Fruit fly (Drosophila melanogaster) whole organism, embryonic: ENCODE measurements around the gene Ets97D.

ENCODE experiments used
- Adf1 ChIP-seq: fragments of 200-800 bp; sonication (Bioruptor generic); IDR thresholded peaks from 2 replicates; pipeline ENCODE4 v1.3.6; 2022; ENCODE audit warnings: missing biosample characterization, missing genetic modification characterization
- Antp ChIP-seq: fragments of 200-800 bp; sonication (Bioruptor generic); optimal IDR thresholded peaks from 3 replicates; lab custom pipeline; 2016; ENCODE audit warnings: missing biosample characterization, missing genetic modification characterization
- Asciz ChIP-seq: fragments of 200-800 bp; sonication (Bioruptor generic); optimal IDR thresholded peaks from 2 replicates; lab custom pipeline; 2017; ENCODE audit warnings: missing biosample characterization, mild to moderate bottlenecking, missing genetic modification characterization, missing genetic modification reagents
- BEAF-32 ChIP-seq: fragments of 200-800 bp; sonication (Bioruptor generic); optimal IDR thresholded peaks from 3 replicates; lab custom pipeline; 2017; ENCODE audit warnings: missing biosample characterization, missing genetic modification characterization, mild to moderate bottlenecking, moderate library complexity, missing genetic modification reagents
- CG1024 ChIP-seq: fragments of 200-800 bp; sonication (Bioruptor generic); IDR thresholded peaks from 2 replicates; pipeline ENCODE4 v1.3.6; 2022; ENCODE audit warnings: missing biosample characterization, missing genetic modification characterization
- CG10543 ChIP-seq: fragments of 200-800 bp; sonication (Bioruptor generic); optimal IDR thresholded peaks from 3 replicates; lab custom pipeline; 2017; ENCODE audit warnings: missing biosample characterization, mild to moderate bottlenecking, missing genetic modification characterization, moderate library complexity
- CG12769 ChIP-seq: fragments of 200-800 bp; sonication (Bioruptor generic); optimal IDR thresholded peaks from 2 replicates; lab custom pipeline; 2019; ENCODE audit warnings: missing biosample characterization, mild to moderate bottlenecking, missing genetic modification characterization, moderate library complexity
- CG13296 ChIP-seq: fragments of 200-800 bp; sonication (Bioruptor generic); optimal IDR thresholded peaks from 3 replicates; lab custom pipeline; 2018; ENCODE audit warnings: missing biosample characterization, mild to moderate bottlenecking, missing genetic modification characterization
- CG14014 ChIP-seq: fragments of 200-800 bp; sonication (Bioruptor generic); IDR thresholded peaks from 2 replicates; pipeline ENCODE4 v1.3.6; 2022; ENCODE audit warnings: missing biosample characterization, missing genetic modification characterization
- CG15073 ChIP-seq: fragments of 200-800 bp; sonication (Bioruptor generic); optimal IDR thresholded peaks from 2 replicates; lab custom pipeline; 2016; ENCODE audit warnings: missing biosample characterization, missing genetic modification characterization
- CG15696 ChIP-seq: fragments of 200-800 bp; sonication (Bioruptor generic); optimal IDR thresholded peaks from 2 replicates; lab custom pipeline; 2019; ENCODE audit warnings: missing biosample characterization, mild to moderate bottlenecking, missing genetic modification characterization, moderate library complexity
- CG17359 ChIP-seq: fragments of 200-800 bp; sonication (Bioruptor generic); optimal IDR thresholded peaks from 3 replicates; lab custom pipeline; 2018; ENCODE audit warnings: missing biosample characterization, mild to moderate bottlenecking, missing genetic modification characterization, moderate library complexity
- CG18619 ChIP-seq: fragments of 200-800 bp; sonication (Bioruptor generic); optimal IDR thresholded peaks from 3 replicates; lab custom pipeline; 2017; ENCODE audit warnings: missing biosample characterization, mild to moderate bottlenecking, missing genetic modification characterization
- CG2875 ChIP-seq: fragments of 200-800 bp; sonication (Bioruptor generic); optimal IDR thresholded peaks from 2 replicates; lab custom pipeline; 2017; ENCODE audit warnings: missing biosample characterization, mild to moderate bottlenecking, missing genetic modification characterization, missing genetic modification reagents
- CG2889 ChIP-seq: fragments of 200-800 bp; sonication (Bioruptor generic); IDR thresholded peaks from 3 replicates; pipeline ENCODE4 v1.3.6; 2022; ENCODE audit warnings: missing biosample characterization, missing genetic modification characterization
- CG32532 ChIP-seq: fragments of 200-800 bp; sonication (Bioruptor generic); IDR thresholded peaks from 2 replicates; pipeline ENCODE4 v1.3.6; 2022; ENCODE audit warnings: missing biosample characterization, missing genetic modification characterization
- CG32772 ChIP-seq: fragments of 200-800 bp; sonication (Bioruptor generic); IDR thresholded peaks from 2 replicates; pipeline ENCODE4 v1.3.6; 2022; ENCODE audit warnings: missing biosample characterization, missing genetic modification characterization
- CG3281 ChIP-seq: fragments of 200-800 bp; sonication (Bioruptor generic); optimal IDR thresholded peaks from 3 replicates; lab custom pipeline; 2017; ENCODE audit warnings: missing biosample characterization, mild to moderate bottlenecking, missing genetic modification characterization
- CG7271 ChIP-seq: fragments of 200-800 bp; sonication (Bioruptor generic); optimal IDR thresholded peaks from 2 replicates; lab custom pipeline; 2018; ENCODE audit warnings: missing biosample characterization, mild to moderate bottlenecking, missing genetic modification characterization, moderate library complexity
- CG7357 ChIP-seq: fragments of 200-800 bp; sonication (Bioruptor generic); IDR thresholded peaks from 3 replicates; pipeline ENCODE4 v1.3.6; 2022; ENCODE audit warnings: missing biosample characterization, missing genetic modification characterization
- CG8089 ChIP-seq: fragments of 200-800 bp; sonication (Bioruptor generic); optimal IDR thresholded peaks from 3 replicates; lab custom pipeline; 2016; ENCODE audit warnings: missing biosample characterization, missing genetic modification characterization
- Camta ChIP-seq: fragments of 200-800 bp; sonication (Bioruptor generic); optimal IDR thresholded peaks from 2 replicates; lab custom pipeline; 2016; ENCODE audit warnings: missing biosample characterization, missing genetic modification characterization
- CoRest ChIP-seq: fragments of 200-800 bp; sonication (Bioruptor generic); optimal IDR thresholded peaks from 3 replicates; lab custom pipeline; 2018; ENCODE audit warnings: missing biosample characterization, mild to moderate bottlenecking, missing genetic modification characterization, moderate library complexity
- D19B ChIP-seq: fragments of 200-800 bp; sonication (Bioruptor generic); optimal IDR thresholded peaks from 2 replicates; lab custom pipeline; 2017; ENCODE audit warnings: missing biosample characterization, mild to moderate bottlenecking, missing genetic modification characterization
- Dll ChIP-seq: fragments of 200-800 bp; sonication (Bioruptor generic); IDR thresholded peaks from 4 replicates; pipeline ENCODE4 v1.3.6; 2022; ENCODE audit warnings: missing biosample characterization, missing genetic modification characterization; ENCODE audit not compliant: partially characterized antibody
- HLH54F ChIP-seq: fragments of 200-800 bp; sonication (Bioruptor generic); optimal IDR thresholded peaks from 3 replicates; lab custom pipeline; 2016; ENCODE audit warnings: missing biosample characterization, missing genetic modification characterization
- Hand ChIP-seq: fragments of 200-800 bp; sonication (Bioruptor generic); optimal IDR thresholded peaks from 2 replicates; lab custom pipeline; 2017; ENCODE audit warnings: mild to moderate bottlenecking, missing biosample characterization, missing genetic modification reagents, missing genetic modification characterization
- Hey ChIP-seq: fragments of 200-800 bp; sonication (Bioruptor generic); optimal IDR thresholded peaks from 3 replicates; lab custom pipeline; 2018; ENCODE audit warnings: missing biosample characterization, mild to moderate bottlenecking, missing genetic modification characterization
- Lhr ChIP-seq: fragments of 200-800 bp; sonication (Bioruptor generic); optimal IDR thresholded peaks from 3 replicates; lab custom pipeline; 2017; ENCODE audit warnings: mild to moderate bottlenecking, missing biosample characterization, missing genetic modification reagents, missing genetic modification characterization
- Lim3 ChIP-seq: fragments of 200-800 bp; sonication (Bioruptor generic); IDR thresholded peaks from 2 replicates; pipeline ENCODE4 v1.3.6; 2022; ENCODE audit warnings: missing biosample characterization, missing genetic modification characterization
- MESR4 ChIP-seq: fragments of 200-800 bp; sonication (Bioruptor generic); optimal IDR thresholded peaks from 2 replicates; lab custom pipeline; 2018; ENCODE audit warnings: missing biosample characterization, mild to moderate bottlenecking, missing genetic modification characterization, moderate library complexity
- cg ChIP-seq: fragments of 200-800 bp; sonication (Bioruptor generic); optimal IDR thresholded peaks from 3 replicates; lab custom pipeline; 2019; ENCODE audit warnings: missing biosample characterization, mild to moderate bottlenecking, missing genetic modification characterization, moderate library complexity
- ci ChIP-seq: fragments of 200-800 bp; sonication (Bioruptor generic); IDR thresholded peaks from 3 replicates; pipeline ENCODE4 v1.3.6; 2022; ENCODE audit warnings: missing biosample characterization, missing genetic modification characterization
- crc ChIP-seq: fragments of 200-800 bp; sonication (Bioruptor generic); optimal IDR thresholded peaks from 2 replicates; lab custom pipeline; 2016; ENCODE audit warnings: missing biosample characterization, missing genetic modification characterization
- cwo ChIP-seq: fragments of 200-800 bp; sonication (Bioruptor generic); optimal IDR thresholded peaks from 3 replicates; lab custom pipeline; 2017; ENCODE audit warnings: missing biosample characterization, missing genetic modification characterization, mild to moderate bottlenecking, moderate library complexity, missing genetic modification reagents
- dm ChIP-seq: fragments of 200-800 bp; sonication (Bioruptor generic); optimal IDR thresholded peaks from 3 replicates; lab custom pipeline; 2016; ENCODE audit warnings: missing biosample characterization, missing genetic modification characterization
- en ChIP-seq: fragments of 200-800 bp; sonication (Bioruptor generic); optimal IDR thresholded peaks from 2 replicates; lab custom pipeline; 2016; ENCODE audit warnings: missing biosample characterization, missing genetic modification characterization
- ewg ChIP-seq: fragments of 200-800 bp; sonication (Bioruptor generic); optimal IDR thresholded peaks from 3 replicates; lab custom pipeline; 2017; ENCODE audit warnings: mild to moderate bottlenecking, missing biosample characterization, missing genetic modification reagents, missing genetic modification characterization
- fd3F ChIP-seq: fragments of 200-800 bp; sonication (Bioruptor generic); optimal IDR thresholded peaks from 2 replicates; lab custom pipeline; 2018; ENCODE audit warnings: missing biosample characterization, mild to moderate bottlenecking, missing genetic modification characterization, moderate library complexity
- grn ChIP-seq: fragments of 200-800 bp; sonication (Bioruptor generic); optimal IDR thresholded peaks from 3 replicates; lab custom pipeline; 2017; ENCODE audit warnings: missing biosample characterization, missing genetic modification characterization
- hkb ChIP-seq, 2 experiments: fragments of 200-800 bp in 1 of 2; fragments of >200 bp in 1 of 2; sonication (Bioruptor generic) in 1 of 2; IDR thresholded peaks in 1 of 2; optimal IDR thresholded peaks in 1 of 2; 2 replicates each; pipeline versions ENCODE4 v1.3.6 to Lab custom; 2017 to 2022; ENCODE audit warnings: missing biosample characterization in 1 of 2, missing genetic modification characterization in 1 of 2
- maf-S ChIP-seq: fragments of 200-800 bp; sonication (Bioruptor generic); optimal IDR thresholded peaks from 2 replicates; lab custom pipeline; 2016; ENCODE audit warnings: missing biosample characterization, missing genetic modification characterization
- nmo ChIP-seq: fragments of 200-800 bp; sonication (Bioruptor generic); optimal IDR thresholded peaks from 2 replicates; lab custom pipeline; 2018; ENCODE audit warnings: missing biosample characterization, mild to moderate bottlenecking, missing genetic modification characterization, moderate library complexity
- oc ChIP-seq: fragments of 200-800 bp; sonication (Bioruptor generic); optimal IDR thresholded peaks from 2 replicates; lab custom pipeline; 2018; ENCODE audit warnings: missing biosample characterization, mild to moderate bottlenecking, missing genetic modification characterization, moderate library complexity
- onecut ChIP-seq: fragments of 200-800 bp; sonication (Bioruptor generic); IDR thresholded peaks from 2 replicates; pipeline ENCODE4 v1.3.6; 2022; ENCODE audit warnings: missing biosample characterization, missing genetic modification characterization
- phol ChIP-seq: fragments of 200-800 bp; sonication (Bioruptor generic); optimal IDR thresholded peaks from 3 replicates; lab custom pipeline; 2018; ENCODE audit warnings: missing biosample characterization, mild to moderate bottlenecking, missing genetic modification characterization, moderate library complexity
- row ChIP-seq: fragments of 200-800 bp; sonication (Bioruptor generic); IDR thresholded peaks from 3 replicates; pipeline ENCODE4 v1.3.6; 2022; ENCODE audit warnings: missing biosample characterization, missing genetic modification characterization
- ssp ChIP-seq: fragments of 200-800 bp; sonication (Bioruptor generic); IDR thresholded peaks from 2 replicates; pipeline ENCODE4 v1.3.6; 2022; ENCODE audit warnings: missing biosample characterization, missing genetic modification characterization
- usp ChIP-seq: fragments of >200 bp; optimal IDR thresholded peaks from 2 replicates; lab custom pipeline; 2017; ENCODE audit warnings: missing biosample characterization, missing genetic modification characterization
- vvl ChIP-seq: fragments of 200-800 bp; sonication (Bioruptor generic); IDR thresholded peaks from 2 replicates; pipeline ENCODE4 v1.3.6; 2022; ENCODE audit warnings: missing biosample characterization, missing genetic modification characterization

The Ets97D gene

dm6 chr3R:26937423-26937822, 24.7 kb upstream of the Ets97D start (continued):
- peak; percentile 11 for TF ChIP-seq Asciz
- TF ChIP-seq maf-S (GFP tag; lab: Kevin White, UChicago): no peak
- no peak for TF ChIP-seq usp (GFP tag; lab: Kevin White, UChicago)
- TF ChIP-seq CG14014 (GFP tag; lab: Robert Waterston, UW): 0 out of 2 replicates have a peak, but pooled peaks have one; percentile 32
- peak; percentile 26 for TF ChIP-seq CG17359 (tag; lab: Kevin White, UChicago)
- peak; percentile 20 for TF ChIP-seq CG2875 (GFP tag; lab: Kevin White, UChicago)
- peak; percentile 29 for TF ChIP-seq ewg (GFP tag; lab: Kevin White, UChicago)
- peak; percentile 48 for TF ChIP-seq CG3281 (GFP tag; lab: Kevin White, UChicago)
- no peak for TF ChIP-seq CG7271 (tag; lab: Kevin White, UChicago)
- no peak for TF ChIP-seq oc (tag; lab: Kevin White, UChicago)
- TF ChIP-seq phol: peak; percentile 57
- no peak for TF ChIP-seq Lhr (GFP tag; lab: Kevin White, UChicago)
- peak; percentile 7 for TF ChIP-seq CG18619 (GFP tag; lab: Kevin White, UChicago)
- peak; percentile 43 for TF ChIP-seq HLH54F (GFP tag; lab: Kevin White, UChicago)
- TF ChIP-seq MESR4 (GFP tag; lab: Kevin White, UChicago): no peak
- no peak for TF ChIP-seq Lim3 (GFP tag; lab: Robert Waterston, UW)
- peak; percentile 70 for TF ChIP-seq CoRest
- peak; percentile 2 for TF ChIP-seq CG10543 (GFP tag; lab: Kevin White, UChicago)
- peak; percentile 15 for TF ChIP-seq Antp (GFP tag; lab: Kevin White, UChicago)
- peak; percentile 23 for TF ChIP-seq Camta (GFP tag; lab: Kevin White, UChicago)
- TF ChIP-seq CG1024 (GFP tag; lab: Robert Waterston, UW): 0 out of 2 replicates have a peak, but pooled peaks have one; percentile 4
- peak; percentile 54 for TF ChIP-seq row
- TF ChIP-seq Hey: no peak
- TF ChIP-seq CG32532 (GFP tag; lab: Robert Waterston, UW): no peak
- no peak for TF ChIP-seq Dll
- TF ChIP-seq ssp (GFP tag; lab: Robert Waterston, UW): 0 out of 2 replicates have a peak, but pooled peaks have one; percentile 22
- peak; percentile 32 for TF ChIP-seq CG12769 (tag; lab: Kevin White, UChicago)
- TF ChIP-seq vvl (GFP tag; lab: Robert Waterston, UW): peak; percentile 65
- no peak for TF ChIP-seq fd3F (GFP tag; lab: Kevin White, UChicago)
- peak; percentile 82 for TF ChIP-seq grn (GFP tag; lab: Kevin White, UChicago)
- no peak for TF ChIP-seq CG32772
- no peak for TF ChIP-seq CG7357 (GFP tag; lab: Robert Waterston, UW)
- peak; percentile 16 for TF ChIP-seq crc (GFP tag; lab: Kevin White, UChicago)
- TF ChIP-seq nmo (GFP tag; lab: Kevin White, UChicago): peak; percentile 65
- TF ChIP-seq cg (GFP tag; lab: Kevin White, UChicago): no peak
- no peak for TF ChIP-seq Hand (GFP tag; lab: Kevin White, UChicago)
- TF ChIP-seq en (GFP tag; lab: Kevin White, UChicago): no peak
- TF ChIP-seq CG13296: peak; percentile 39
- no peak for TF ChIP-seq Adf1
- peak; percentile 86 for TF ChIP-seq cwo (GFP tag; lab: Kevin White, UChicago)
- no peak for TF ChIP-seq CG2889 (GFP tag; lab: Robert Waterston, UW)
- no peak for TF ChIP-seq BEAF-32 (GFP tag; lab: Kevin White, UChicago)
- no peak for TF ChIP-seq CG15696 (tag; lab: Kevin White, UChicago)
- no peak for TF ChIP-seq hkb (optimal IDR thresholded peaks at IDR 0.05; lab: Kevin White, UChicago)
- peak; percentile 31; the same call in 1 of the 2 replicates for TF ChIP-seq hkb (GFP tag; IDR thresholded peaks at IDR 0.05; lab: Robert Waterston, UW)
- TF ChIP-seq CG8089: peak; percentile 7
- TF ChIP-seq dm: no peak
- TF ChIP-seq D19B (GFP tag; lab: Kevin White, UChicago): peak; percentile 37
- TF ChIP-seq onecut (GFP tag; lab: Robert Waterston, UW): no peak
- no peak for TF ChIP-seq ci (GFP tag; lab: Robert Waterston, UW)
- TF ChIP-seq CG15073 (GFP tag; lab: Kevin White, UChicago): no peak
